Worm (Caenorhabditis elegans) whole organism, L2 larva: ENCODE measurements around the gene ZK792.1.

Experiments
- C34F6.9 ChIP-seq: fragments of 150-350 bp; optimal IDR thresholded peaks from 2 replicates; lab custom pipeline; 2014; ENCODE audit warnings: missing biosample characterization, missing genetic modification characterization
- F13H6.1 ChIP-seq: sonication (generic microtip); optimal IDR thresholded peaks from 2 replicates; lab custom pipeline; 2016; ENCODE audit warnings: missing genetic modification characterization, missing compliant biosample characterization
- R02D3.7 ChIP-seq: fragments of 150-350 bp; optimal IDR thresholded peaks from 2 replicates; lab custom pipeline; 2014; ENCODE audit warnings: missing biosample characterization, missing genetic modification characterization
- alr-1 ChIP-seq: fragments of 150-350 bp; optimal IDR thresholded peaks from 2 replicates; lab custom pipeline; 2014; ENCODE audit warnings: missing biosample characterization, missing genetic modification characterization
- ama-1 ChIP-seq: fragments of 150-350 bp; optimal IDR thresholded peaks from 2 replicates; lab custom pipeline; 2018; ENCODE audit warnings: inconsistent platforms
- ceh-16 ChIP-seq: fragments of 150-350 bp; optimal IDR thresholded peaks from 2 replicates; lab custom pipeline; 2014; ENCODE audit warnings: missing biosample characterization, missing genetic modification characterization
- ceh-82 ChIP-seq: fragments of 150-350 bp; optimal IDR thresholded peaks from 2 replicates; lab custom pipeline; 2014; ENCODE audit warnings: missing biosample characterization, missing genetic modification characterization
- crh-2 ChIP-seq: sonication (generic microtip); optimal IDR thresholded peaks from 2 replicates; lab custom pipeline; 2017; ENCODE audit warnings: missing biosample characterization, missing genetic modification characterization
- dmd-4 ChIP-seq: sonication (generic microtip); optimal IDR thresholded peaks from 2 replicates; lab custom pipeline; 2017; ENCODE audit warnings: missing biosample characterization, missing genetic modification characterization
- elt-1 ChIP-seq: fragments of 150-350 bp; optimal IDR thresholded peaks from 2 replicates; lab custom pipeline; 2014; ENCODE audit warnings: missing biosample characterization, missing genetic modification characterization
- elt-3 ChIP-seq: sonication (generic microtip); optimal IDR thresholded peaks from 2 replicates; lab custom pipeline; 2017; ENCODE audit warnings: missing biosample characterization, missing genetic modification characterization
- fos-1 ChIP-seq: fragments of 150-350 bp; optimal IDR thresholded peaks from 2 replicates; lab custom pipeline; 2014; ENCODE audit warnings: missing biosample characterization, missing genetic modification characterization
- gmeb-1 ChIP-seq: fragments of 150-350 bp; optimal IDR thresholded peaks from 2 replicates; lab custom pipeline; 2014; ENCODE audit warnings: missing biosample characterization, missing genetic modification characterization
- lin-13 ChIP-seq: fragments of 150-350 bp; optimal IDR thresholded peaks from 2 replicates; lab custom pipeline; 2014; ENCODE audit warnings: missing biosample characterization, missing genetic modification reagents, missing genetic modification characterization
- lin-39 ChIP-seq: fragments of 150-350 bp; optimal IDR thresholded peaks from 2 replicates; lab custom pipeline; 2014; ENCODE audit warnings: missing biosample characterization, missing genetic modification reagents, missing genetic modification characterization
- lsy-2 ChIP-seq, 2 experiments: fragments of 150-350 bp in 1 of 2; sonication (generic microtip) in 1 of 2; optimal IDR thresholded peaks; 2 replicates each; lab custom pipeline; 2014 to 2017; ENCODE audit warnings: missing biosample characterization in 2 of 2, missing genetic modification characterization in 2 of 2
- mbf-1 ChIP-seq: sonication (generic microtip); optimal IDR thresholded peaks from 2 replicates; lab custom pipeline; 2017; ENCODE audit warnings: missing biosample characterization, missing genetic modification characterization
- mdl-1 ChIP-seq, 2 experiments: fragments of 150-350 bp in 1 of 2; sonication (generic microtip) in 1 of 2; optimal IDR thresholded peaks; 2 replicates each; lab custom pipeline; 2017; ENCODE audit warnings: missing biosample characterization in 2 of 2, missing genetic modification characterization in 2 of 2
- nhr-11 ChIP-seq: fragments of 150-350 bp; optimal IDR thresholded peaks from 2 replicates; lab custom pipeline; 2014; ENCODE audit warnings: missing biosample characterization, missing genetic modification characterization
- nhr-129 ChIP-seq: fragments of 150-350 bp; optimal IDR thresholded peaks from 2 replicates; lab custom pipeline; 2014; ENCODE audit warnings: missing biosample characterization, missing genetic modification characterization
- nhr-21 ChIP-seq: fragments of 150-350 bp; optimal IDR thresholded peaks from 2 replicates; lab custom pipeline; 2014; ENCODE audit warnings: missing biosample characterization, missing genetic modification characterization
- nhr-23 ChIP-seq: fragments of 150-350 bp; optimal IDR thresholded peaks from 2 replicates; lab custom pipeline; 2014; ENCODE audit warnings: missing biosample characterization, missing genetic modification reagents, missing genetic modification characterization
- nhr-237 ChIP-seq: fragments of 150-350 bp; optimal IDR thresholded peaks from 2 replicates; lab custom pipeline; 2014; ENCODE audit warnings: missing biosample characterization, missing genetic modification characterization
- nhr-25 ChIP-seq: fragments of 150-350 bp; sonication (generic microtip); optimal IDR thresholded peaks from 3 replicates; lab custom pipeline; 2014; ENCODE audit warnings: missing biosample characterization, missing genetic modification characterization
- nhr-77 ChIP-seq: fragments of 150-350 bp; optimal IDR thresholded peaks from 2 replicates; lab custom pipeline; 2014; ENCODE audit warnings: missing biosample characterization, missing genetic modification characterization
- peb-1 ChIP-seq: fragments of 150-350 bp; optimal IDR thresholded peaks from 2 replicates; lab custom pipeline; 2014; ENCODE audit warnings: missing biosample characterization, missing genetic modification characterization
- sem-4 ChIP-seq: fragments of 150-350 bp; optimal IDR thresholded peaks from 2 replicates; lab custom pipeline; 2014; ENCODE audit warnings: missing biosample characterization, missing genetic modification reagents, missing genetic modification characterization
- sma-9 ChIP-seq, 2 experiments: fragments of 150-350 bp in 1 of 2; sonication (generic microtip) in 1 of 2; optimal IDR thresholded peaks; 2 replicates each; lab custom pipeline; 2014 to 2016; ENCODE audit warnings: missing genetic modification characterization in 2 of 2, mild to moderate bottlenecking in 1 of 2, missing biosample characterization in 1 of 2, missing compliant biosample characterization in 1 of 2, missing genetic modification reagents in 1 of 2, moderate library complexity in 1 of 2
- unc-39 ChIP-seq: fragments of 150-350 bp; optimal IDR thresholded peaks from 2 replicates; lab custom pipeline; 2014; ENCODE audit warnings: missing biosample characterization, missing genetic modification characterization
- unc-55 ChIP-seq: fragments of 150-350 bp; sonication (generic microtip); optimal IDR thresholded peaks from 3 replicates; lab custom pipeline; 2014; ENCODE audit warnings: missing biosample characterization, missing genetic modification reagents, missing genetic modification characterization
- unc-62 ChIP-seq: fragments of 150-350 bp; optimal IDR thresholded peaks from 2 replicates; lab custom pipeline; 2014; ENCODE audit warnings: missing biosample characterization, missing genetic modification reagents, missing genetic modification characterization
- zag-1 ChIP-seq: fragments of 150-350 bp; optimal IDR thresholded peaks from 2 replicates; lab custom pipeline; 2014; ENCODE audit warnings: missing biosample characterization, missing genetic modification characterization

Gene ZK792.1

DNA sequence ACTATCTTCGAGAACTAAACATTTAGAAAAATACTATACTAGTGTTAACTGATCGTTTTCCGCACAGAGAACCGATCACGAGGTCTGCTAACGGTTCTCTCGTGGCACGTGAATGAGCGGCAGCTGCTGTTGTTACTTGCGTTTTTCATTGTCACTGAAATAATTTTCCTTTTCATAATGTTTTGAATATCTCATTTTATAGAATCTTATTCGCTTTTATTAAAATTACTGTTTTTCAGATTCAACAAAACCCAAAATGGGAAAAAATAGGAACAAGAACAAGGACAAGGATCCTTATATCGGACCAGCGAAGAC, 23.3 kb upstream of the ZK792.1 start, which contains the start of gene F58B3.6:
Gene F58B3.6, plus strand, starts transcription at position 240 of the 315 bp plus-strand sequence.
- TF ChIP-seq mdl-1 (tag; optimal IDR thresholded peaks at IDR 0.05; lab: Kevin White, UChicago) (no peak), zag-1 (tag; lab: Kevin White, UChicago) (no peak), peb-1 (tag; lab: Kevin White, UChicago) (no peak), fos-1 (tag; lab: Kevin White, UChicago) (no peak), nhr-129 (peak; percentile 40), lin-39 (tag; lab: Kevin White, UChicago) (no peak), F13H6.1 (tag; lab: Kevin White, UChicago) (no peak), unc-55 (GFP tag; lab: Kevin White, UChicago) (no peak), gmeb-1 (tag; lab: Kevin White, UChicago) (peak; percentile 27), crh-2 (tag; lab: Kevin White, UChicago) (peak; percentile 19), nhr-237 (tag; lab: Kevin White, UChicago) (no peak), sma-9 (GFP tag; optimal IDR thresholded peaks at IDR 0.05; lab: Kevin White, UChicago) (peak; percentile 27), sma-9 (tag; optimal IDR thresholded peaks at IDR 0.05; lab: Kevin White, UChicago) (no peak), lsy-2 (tag; optimal IDR thresholded peaks at IDR 0.05; lab: Kevin White, UChicago) (peak in 1 of 2 experiments; percentile 43), unc-39 (tag; lab: Kevin White, UChicago) (no peak), nhr-25 (tag; lab: Kevin White, UChicago) (peak; percentile 3), C34F6.9 (tag; lab: Kevin White, UChicago) (peak; percentile 10)

- no peak for TF ChIP-seq unc-55 (GFP tag; lab: Kevin White, UChicago)
- TF ChIP-seq nhr-77 (tag; lab: Kevin White, UChicago), result no peak
- TF ChIP-seq nhr-11 (tag; lab: Kevin White, UChicago), result no peak
- no peak for TF ChIP-seq dmd-4 (tag; lab: Kevin White, UChicago)
- TF ChIP-seq peb-1 (tag; lab: Kevin White, UChicago), result no peak
- TF ChIP-seq C34F6.9 (tag; lab: Kevin White, UChicago), result no peak
- no peak for TF ChIP-seq ceh-16 (tag; lab: Kevin White, UChicago)
- TF ChIP-seq nhr-23 (tag; lab: Kevin White, UChicago), result no peak
- TF ChIP-seq, all 48 proteins: peak for 0
Measured at ce11 chrIV:11638016-11638415, 21.6 kb upstream of the ZK792.1 start, which contains the start of gene rbm-17. Gene rbm-17, plus strand, starts transcription at chrIV:11638316.

- TF ChIP-seq F13H6.1 (tag; lab: Kevin White, UChicago) (no peak), nhr-25 (tag; lab: Kevin White, UChicago) (no peak), ama-1 (lab: Kevin White, UChicago) (no peak), sem-4 (tag; lab: Kevin White, UChicago) (no peak), elt-1 (tag; lab: Kevin White, UChicago) (no peak), nhr-21 (tag; lab: Kevin White, UChicago) (no peak), gmeb-1 (tag; lab: Kevin White, UChicago) (no peak), elt-3 (tag; lab: Kevin White, UChicago) (no peak), unc-55 (GFP tag; lab: Kevin White, UChicago) (no peak), mbf-1 (tag; lab: Kevin White, UChicago) (no peak), lin-13 (GFP tag; lab: Kevin White, UChicago) (no peak), unc-62 (GFP tag; lab: Kevin White, UChicago) (no peak)
Measured at ce11 chrIV:11640915-11641314, 18.7 kb upstream of the ZK792.1 start, which contains the start of gene ttr-50. Gene ttr-50, minus strand, starts transcription at chrIV:11641015.

- no peak for TF ChIP-seq ceh-82 (tag; lab: Kevin White, UChicago)
Measured at ce11 chrIV:11641802-11642201, 17.8 kb upstream of the ZK792.1 start, which contains the start of gene ZK809.1. Gene ZK809.1, plus strand, starts transcription at chrIV:11642102.

ce11 chrIV:11643829-11644228, 15.8 kb upstream of the ZK792.1 start, which contains the start of gene prx-2:
Gene prx-2, plus strand, starts transcription at chrIV:11644129.
- TF ChIP-seq sem-4 (tag; lab: Kevin White, UChicago) (no peak), C34F6.9 (tag; lab: Kevin White, UChicago) (no peak), lsy-2 (tag; optimal IDR thresholded peaks at IDR 0.05; lab: Kevin White, UChicago) (no peak), nhr-77 (tag; lab: Kevin White, UChicago) (no peak), R02D3.7 (tag; lab: Kevin White, UChicago) (no peak), nhr-11 (tag; lab: Kevin White, UChicago) (no peak), elt-3 (tag; lab: Kevin White, UChicago) (no peak), alr-1 (tag; lab: Kevin White, UChicago) (no peak), ama-1 (lab: Kevin White, UChicago) (no peak)
